Worm (Caenorhabditis elegans): ENCODE data around the gene srd-18.
"Not testable (repeated sequence)": the region's sequence is repeated elsewhere in the genome, so short reads cannot be mapped to it uniquely, and the experiment has no call there.

The srd-18 gene

ce11 chrV:13445229-13445949, 18.7 kb upstream of the srd-18 start, which contains the start of gene Y2H9A.4 (continued):
- no peak for TF ChIP-seq ZK546.5 (tag; optimal IDR thresholded peaks at IDR 0.05)

DNA sequence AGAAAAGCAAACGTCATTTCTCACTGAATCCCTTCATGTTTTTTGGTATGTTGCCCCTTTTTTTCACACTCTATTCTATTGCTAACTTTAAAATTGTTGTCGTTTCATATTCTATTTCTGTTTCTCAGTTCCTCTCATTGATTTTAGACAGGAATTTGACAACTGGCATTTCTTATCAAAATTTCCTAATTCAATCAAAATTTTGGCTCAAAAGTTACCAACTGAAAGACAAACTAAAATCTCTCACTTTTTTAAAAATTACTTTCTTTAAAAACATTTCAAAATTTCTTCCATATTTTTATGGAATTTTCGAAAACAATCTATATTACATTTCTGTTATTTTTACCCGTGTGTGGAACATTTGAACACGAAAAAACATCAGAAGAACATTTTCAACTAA, 16.9 kb upstream of the srd-18 start, which contains the start of gene Y2H9A.6:
TSS of gene Y2H9A.6 (plus strand) at position 301 of the 400 bp plus-strand sequence.
- not testable (repeated sequence) for TF ChIP-seq D1046.2 (GFP tag; IDR thresholded peaks at IDR 0.05); ceh-44 (GFP tag; IDR thresholded peaks at IDR 0.05); mep-1 (tag; optimal IDR thresholded peaks at IDR 0.05)

DNA sequence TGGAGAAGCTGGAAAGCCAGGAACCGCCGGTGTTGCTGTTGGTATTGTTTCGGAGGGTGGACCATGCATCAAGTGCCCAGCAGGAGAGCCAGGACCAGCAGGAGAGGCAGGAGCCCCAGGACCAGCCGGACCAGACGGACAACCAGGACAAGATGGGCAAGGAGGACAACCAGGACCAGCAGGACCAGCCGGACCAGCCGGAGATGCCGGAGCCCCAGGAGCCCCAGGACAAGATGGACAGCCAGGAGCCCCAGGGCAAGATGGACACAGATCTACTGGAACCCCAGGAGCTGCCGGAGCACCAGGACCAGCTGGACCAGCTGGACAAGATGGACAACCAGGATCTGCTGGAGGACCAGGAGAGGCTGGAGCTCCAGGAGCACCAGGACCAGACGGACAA, 16.2 kb upstream of the srd-18 start:
- TF ChIP-seq T26A8.4 (GFP tag; IDR thresholded peaks at IDR 0.05) (0 out of 2 replicates have a peak, but pooled peaks have one; percentile 44), lim-7 (GFP tag; IDR thresholded peaks at IDR 0.05) (0 out of 2 replicates have a peak, but pooled peaks have one; percentile 17), ceh-82 (tag; optimal IDR thresholded peaks at IDR 0.05) (no peak), vab-7 (GFP tag; IDR thresholded peaks at IDR 0.05) (no peak), jun-1 (tag; optimal IDR thresholded peaks at IDR 0.05) (no peak), nhr-42 (GFP tag; IDR thresholded peaks at IDR 0.05) (no peak), attf-4 (tag; optimal IDR thresholded peaks at IDR 0.05) (no peak), unc-62 (GFP tag; optimal IDR thresholded peaks at IDR 0.05 in 1 of 2) (no peak), unc-62 (tag; optimal IDR thresholded peaks at IDR 0.05) (no peak), mxl-2 (GFP tag; conservative IDR thresholded peaks at IDR 0.05) (no peak), rbr-2 (tag; optimal IDR thresholded peaks at IDR 0.05) (no peak), Y105C5A.15 (GFP tag; IDR thresholded peaks at IDR 0.05) (no peak), T20F7.1 (GFP tag; optimal IDR thresholded peaks at IDR 0.05) (no peak), Y75B8A.6 (GFP tag; IDR thresholded peaks at IDR 0.05) (no peak), F44E2.7 (GFP tag; IDR thresholded peaks at IDR 0.05) (0 out of 2 replicates have a peak, but pooled peaks have one; percentile 25), F49E8.2 (tag; optimal IDR thresholded peaks at IDR 0.05; ENCODE audit: borderline replicate concordance) (no peak), dve-1 (tag; optimal IDR thresholded peaks at IDR 0.05; ENCODE audit: insufficient read depth) (no peak), nhr-237 (tag; optimal IDR thresholded peaks at IDR 0.05) (no peak), lin-38 (GFP tag; IDR thresholded peaks at IDR 0.05) (peak; percentile 22; the same call in 1 of the 2 replicates), R02D3.7 (tag; optimal IDR thresholded peaks at IDR 0.05) (no peak), daf-19 (GFP tag; conservative IDR thresholded peaks at IDR 0.05) (no peak), spr-1 (tag; optimal IDR thresholded peaks at IDR 0.05) (no peak), daf-16 (GFP tag; optimal IDR thresholded peaks at IDR 0.05) (no peak), daf-16 (tag; optimal IDR thresholded peaks at IDR 0.05) (no peak), D1046.2 (GFP tag; IDR thresholded peaks at IDR 0.05) (no peak), lin-15B (tag; optimal IDR thresholded peaks at IDR 0.05) (no peak), snpc-1.2 (GFP tag; IDR thresholded peaks at IDR 0.05) (peak; percentile 38; the same call in 1 of the 2 replicates), dmd-8 (GFP tag; IDR thresholded peaks at IDR 0.05) (0 out of 2 replicates have a peak, but pooled peaks have one; percentile 40), nhr-48 (tag; optimal IDR thresholded peaks at IDR 0.05) (no peak), zip-11 (GFP tag; IDR thresholded peaks at IDR 0.05) (no peak), nhr-10 (tag; optimal IDR thresholded peaks at IDR 0.05) (no peak), nhr-28 (tag; optimal IDR thresholded peaks at IDR 0.05) (no peak), ceh-44 (GFP tag; IDR thresholded peaks at IDR 0.05) (no peak), ceh-28 (tag; optimal IDR thresholded peaks at IDR 0.05) (no peak), set-16 (GFP tag; IDR thresholded peaks at IDR 0.05) (peak; percentile 98), fkh-10 (GFP tag; optimal IDR thresholded peaks at IDR 0.05) (no peak), ZK546.5 (tag; optimal IDR thresholded peaks at IDR 0.05) (no peak)

Measured in whole organism, L4 larva.